Worm (Caenorhabditis elegans): Measurements from ENCODE around the gene vha-12.

ce11 chrX:4238971-4239370, 48.1 kb downstream of the vha-12 start:
- TF ChIP-seq fos-1 (tag; optimal IDR thresholded peaks at IDR 0.05), result no peak
- TF ChIP-seq elt-1 (tag; optimal IDR thresholded peaks at IDR 0.05), result no peak
- no peak for TF ChIP-seq nhr-25 (tag; optimal IDR thresholded peaks at IDR 0.05)
- TF ChIP-seq daf-12 (tag; optimal IDR thresholded peaks at IDR 0.05), result no peak
- no peak for TF ChIP-seq sea-2 (GFP tag; optimal IDR thresholded peaks at IDR 0.05)
- no peak for TF ChIP-seq nhr-77 (tag; optimal IDR thresholded peaks at IDR 0.05)
